Fruit fly (Drosophila melanogaster): ENCODE measurements around the gene Spn.

Gene Spn

DNA sequence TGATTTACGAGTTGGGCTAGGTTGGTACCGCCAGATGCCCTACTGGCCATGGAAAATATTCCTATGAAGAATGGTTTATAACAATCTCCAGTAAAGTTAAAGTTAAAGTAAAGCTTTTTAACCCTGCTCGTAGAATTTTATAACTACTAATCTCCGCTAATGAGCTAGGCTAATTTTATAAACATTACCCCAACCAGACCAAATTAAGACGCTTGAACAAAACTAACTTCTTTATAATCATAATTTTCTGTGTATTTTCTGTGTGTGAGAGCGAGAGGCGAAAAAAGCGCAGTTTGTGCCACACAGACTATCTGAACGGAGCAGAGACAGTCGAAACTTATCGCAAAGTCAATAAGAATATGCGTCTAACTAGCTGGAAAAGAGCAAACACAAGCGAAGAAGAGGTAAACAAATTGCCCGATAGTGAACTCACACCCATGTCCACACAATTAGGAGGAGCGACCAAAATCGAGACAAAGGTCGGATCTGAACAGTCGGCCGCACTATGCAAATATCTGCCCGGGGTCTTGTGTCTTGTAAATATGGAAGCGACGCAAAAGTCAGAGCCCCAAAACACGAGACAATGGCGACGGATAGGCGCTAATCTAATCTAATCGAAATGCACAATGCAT is 17.0 kb downstream of the Spn start (continued):
- TF ChIP-seq dati (GFP tag; IDR thresholded peaks at IDR 0.05) (no peak), grau (tag; optimal IDR thresholded peaks at IDR 0.05) (peak; percentile 41), mirr (GFP tag; optimal IDR thresholded peaks at IDR 0.05) (peak; percentile 55), oc (tag; optimal IDR thresholded peaks at IDR 0.05) (peak; percentile 46), tgo (GFP tag; IDR thresholded peaks at IDR 0.05) (peak; percentile 51; the same call in 1 of the 3 replicates), CG12942 (GFP tag; optimal IDR thresholded peaks at IDR 0.05) (peak; percentile 25), twi (tag; optimal IDR thresholded peaks at IDR 0.05) (no peak), br (optimal IDR thresholded peaks at IDR 0.05) (no peak), CG30431 (GFP tag; optimal IDR thresholded peaks at IDR 0.05) (peak; percentile 1), CG9215 (GFP tag; IDR thresholded peaks at IDR 0.05) (no peak), Meics (GFP tag; optimal IDR thresholded peaks at IDR 0.05) (peak; percentile 75), H2.0 (GFP tag; IDR thresholded peaks at IDR 0.05) (0 out of 2 replicates have a peak, but pooled peaks have one; percentile 27), CG10979 (tag; optimal IDR thresholded peaks at IDR 0.05) (peak; percentile 34), CG15011 (GFP tag; optimal IDR thresholded peaks at IDR 0.05) (peak; percentile 72), CG12236 (GFP tag; optimal IDR thresholded peaks at IDR 0.05) (peak; percentile 69), chinmo (GFP tag; IDR thresholded peaks at IDR 0.05; ENCODE audit: partially characterized antibody) (0 out of 4 replicates have a peak, but pooled peaks have one; percentile 44), CTCF (GFP tag; optimal IDR thresholded peaks at IDR 0.05) (peak; percentile 54), zfh2 (GFP tag; optimal IDR thresholded peaks at IDR 0.05) (no peak), CG8281 (tag; optimal IDR thresholded peaks at IDR 0.05) (peak; percentile 46), Camta (GFP tag; optimal IDR thresholded peaks at IDR 0.05) (peak; percentile 56), sc (optimal IDR thresholded peaks at IDR 0.05) (no peak), sc (GFP tag; optimal IDR thresholded peaks at IDR 0.05) (peak; percentile 68), Fer1 (GFP tag; optimal IDR thresholded peaks at IDR 0.05) (peak; percentile 88), Gug (GFP tag; IDR thresholded peaks at IDR 0.05) (peak; percentile 11; the same call in 1 of the 4 replicates), Fer3 (tag; optimal IDR thresholded peaks at IDR 0.05) (peak; percentile 45), CG14965 (GFP tag; optimal IDR thresholded peaks at IDR 0.05; ENCODE audit: borderline replicate concordance) (peak; percentile 27), CG9876 (GFP tag; optimal IDR thresholded peaks at IDR 0.05) (no peak), dmrt11E (tag; optimal IDR thresholded peaks at IDR 0.05) (peak; percentile 39), crp (GFP tag; optimal IDR thresholded peaks at IDR 0.05) (no peak), CG3726 (GFP tag; IDR thresholded peaks at IDR 0.05) (peak; percentile 41; the same call in 1 of the 3 replicates), Ravus (GFP tag; IDR thresholded peaks at IDR 0.05) (no peak)

- peak; percentile 1 for TF ChIP-seq CG12391 (tag; optimal IDR thresholded peaks at IDR 0.05)
- peak; percentile 41 for TF ChIP-seq phol (tag; optimal IDR thresholded peaks at IDR 0.05)
- peak; percentile 78 for TF ChIP-seq Med (GFP tag)
- TF ChIP-seq CG8290 (GFP tag; optimal IDR thresholded peaks at IDR 0.05): no peak
- peak in 1 of 2 experiments; percentile 21 for TF ChIP-seq CG8290 (tag; optimal IDR thresholded peaks at IDR 0.05)
- TF ChIP-seq dpn (GFP tag; optimal IDR thresholded peaks at IDR 0.05): peak in 1 of 2 experiments; percentile 3
- no peak for TF ChIP-seq CG8478 (optimal IDR thresholded peaks at IDR 0.05)
- TF ChIP-seq bowl (GFP tag; IDR thresholded peaks at IDR 0.05): no peak
- TF ChIP-seq Sin3A (optimal IDR thresholded peaks at IDR 0.05): no peak
- no peak for TF ChIP-seq pzg (GFP tag; optimal IDR thresholded peaks at IDR 0.05)
- TF ChIP-seq Pdp1 (GFP tag; optimal IDR thresholded peaks at IDR 0.05): no peak
- no peak for TF ChIP-seq eyg (GFP tag; optimal IDR thresholded peaks at IDR 0.05)
- TF ChIP-seq vvl (GFP tag; IDR thresholded peaks at IDR 0.05): peak; percentile 53
- TF ChIP-seq CG12219 (GFP tag; optimal IDR thresholded peaks at IDR 0.05): peak; percentile 9
- TF ChIP-seq Blimp-1 (GFP tag; optimal IDR thresholded peaks at IDR 0.05): peak; percentile 43
- 0 out of 2 replicates have a peak, but pooled peaks have one; percentile 16 for TF ChIP-seq seq (GFP tag; IDR thresholded peaks at IDR 0.05)
- TF ChIP-seq Oli (tag; optimal IDR thresholded peaks at IDR 0.05): peak; percentile 21
- no peak for TF ChIP-seq CG31388 (GFP tag; optimal IDR thresholded peaks at IDR 0.05)
- no peak for TF ChIP-seq sima (GFP tag; optimal IDR thresholded peaks at IDR 0.05)
- TF ChIP-seq CG11504 (tag; optimal IDR thresholded peaks at IDR 0.05): peak; percentile 44
- TF ChIP-seq CG5245 (GFP tag; optimal IDR thresholded peaks at IDR 0.05): no peak
- 0 out of 2 replicates have a peak, but pooled peaks have one; percentile 17 for TF ChIP-seq peb (GFP tag; IDR thresholded peaks at IDR 0.05)
- peak; percentile 18 for TF ChIP-seq CG16863 (GFP tag; optimal IDR thresholded peaks at IDR 0.05)
Observed at dm6 chr3L:2533732-2534073, 20.4 kb downstream of the Spn start.
